Fruit fly (Drosophila melanogaster): ENCODE data around the gene cas.

cas gene

dm6 chr3R:5682921-5683748 lies 33.5 kb downstream of the cas start (continued):
- TF ChIP-seq croc (GFP tag; conservative IDR thresholded peaks at IDR 0.05), result peak; percentile 53; the same call in 2 of the 3 replicates
- TF ChIP-seq gsb-n (tag; optimal IDR thresholded peaks at IDR 0.05), result peak; percentile 77
- TF ChIP-seq CG3065 (GFP tag; optimal IDR thresholded peaks at IDR 0.05), result no peak
- no peak for TF ChIP-seq CG10543 (GFP tag; optimal IDR thresholded peaks at IDR 0.05)
- peak; percentile 1 for TF ChIP-seq sima (GFP tag; optimal IDR thresholded peaks at IDR 0.05)
- no peak for TF ChIP-seq gsb (GFP tag; IDR thresholded peaks at IDR 0.05)
- peak; percentile 74 for TF ChIP-seq ci (GFP tag; IDR thresholded peaks at IDR 0.05)
- TF ChIP-seq HmgZ (tag; optimal IDR thresholded peaks at IDR 0.05), result no peak
- TF ChIP-seq dm (GFP tag; optimal IDR thresholded peaks at IDR 0.05), result no peak
- no peak for TF ChIP-seq Neu2 (GFP tag; optimal IDR thresholded peaks at IDR 0.05; ENCODE audit: borderline replicate concordance)
- no peak for TF ChIP-seq her (GFP tag; optimal IDR thresholded peaks at IDR 0.05)
- TF ChIP-seq CG2199 (GFP tag; IDR thresholded peaks at IDR 0.05), result no peak
- TF ChIP-seq Meics (GFP tag; optimal IDR thresholded peaks at IDR 0.05), result peak; percentile 20
- no peak for TF ChIP-seq CG8089 (GFP tag; optimal IDR thresholded peaks at IDR 0.05)
- TF ChIP-seq CG7271 (tag; optimal IDR thresholded peaks at IDR 0.05), result no peak
- TF ChIP-seq fru (optimal IDR thresholded peaks at IDR 0.05), result no peak
- no peak for TF ChIP-seq luna (GFP tag; optimal IDR thresholded peaks at IDR 0.05)
- TF ChIP-seq Scr (GFP tag; IDR thresholded peaks at IDR 0.05; ENCODE audit: partially characterized antibody), result no peak
- peak; percentile 48 for TF ChIP-seq CG6689 (GFP tag; IDR thresholded peaks at IDR 0.05)
- TF ChIP-seq esg (GFP tag; conservative IDR thresholded peaks at IDR 0.05), result no peak
- TF ChIP-seq grau (tag; optimal IDR thresholded peaks at IDR 0.05), result peak; percentile 98
- TF ChIP-seq CG15011 (GFP tag; optimal IDR thresholded peaks at IDR 0.05), result no peak
- TF ChIP-seq CG4820 (GFP tag; optimal IDR thresholded peaks at IDR 0.05), result peak; percentile 44
- TF ChIP-seq trem (tag; optimal IDR thresholded peaks at IDR 0.05), result peak; percentile 59
- TF ChIP-seq knrl (GFP tag; IDR thresholded peaks at IDR 0.05; ENCODE audit: partially characterized antibody), result no peak
- no peak for TF ChIP-seq Trl (optimal IDR thresholded peaks at IDR 0.05)
- TF ChIP-seq Trl (GFP tag; optimal IDR thresholded peaks at IDR 0.05), result peak; percentile 8
- no peak for TF ChIP-seq CG31365 (tag; optimal IDR thresholded peaks at IDR 0.05)
- peak; percentile 33 for TF ChIP-seq chn (GFP tag; optimal IDR thresholded peaks at IDR 0.05)
- no peak for TF ChIP-seq zen (tag; optimal IDR thresholded peaks at IDR 0.05)
- no peak for TF ChIP-seq ftz-f1 (GFP tag; optimal IDR thresholded peaks at IDR 0.05)
- TF ChIP-seq zen2 (GFP tag; IDR thresholded peaks at IDR 0.05; ENCODE audit: partially characterized antibody), result no peak
- TF ChIP-seq Opbp (GFP tag; IDR thresholded peaks at IDR 0.05; ENCODE audit: partially characterized antibody), result no peak
- TF ChIP-seq sens-2 (GFP tag; IDR thresholded peaks at IDR 0.05), result 0 out of 2 replicates have a peak, but pooled peaks have one; percentile 7
- TF ChIP-seq seq (GFP tag; IDR thresholded peaks at IDR 0.05), result 0 out of 2 replicates have a peak, but pooled peaks have one; percentile 34
- TF ChIP-seq CG3163 (GFP tag; optimal IDR thresholded peaks at IDR 0.05), result no peak
- no peak for TF ChIP-seq GATAe (GFP tag; conservative IDR thresholded peaks at IDR 0.05)
- peak in 1 of 3 experiments; percentile 75 for TF ChIP-seq lola (GFP tag; optimal IDR thresholded peaks at IDR 0.05)
- TF ChIP-seq Hr3 (GFP tag; optimal IDR thresholded peaks at IDR 0.05), result peak; percentile 32
- no peak for TF ChIP-seq ato (GFP tag; IDR thresholded peaks at IDR 0.05; ENCODE audit: partially characterized antibody)
- peak; percentile 34 for TF ChIP-seq Abd-B (GFP tag; optimal IDR thresholded peaks at IDR 0.05)

Measured in whole organism, embryonic.